Fruit fly (Drosophila melanogaster): ENCODE measurements around the gene in.

in gene

DNA sequence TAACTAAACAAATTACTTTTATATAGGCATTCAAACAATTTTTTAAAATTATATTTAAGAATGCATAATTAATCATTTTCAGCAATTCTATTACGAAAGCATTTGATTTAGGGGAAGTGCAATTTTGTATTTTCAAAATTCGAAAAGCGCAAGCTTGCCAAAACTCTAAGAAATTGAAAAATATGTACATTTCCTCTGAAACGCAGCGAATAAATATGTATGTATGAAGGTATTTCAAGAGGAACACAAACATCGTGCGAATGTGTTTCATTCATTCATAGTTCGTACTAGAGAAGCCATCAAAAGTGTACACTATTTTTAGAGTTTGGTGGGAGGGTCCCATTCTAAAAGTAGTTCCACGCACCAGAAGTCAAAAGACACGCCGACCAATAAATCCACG, 3.0 kb downstream of the in start, which contains the start of gene CG13247:
Gene CG13247, plus strand, starts transcription at position 301 of the 400 bp plus-strand sequence.
- no peak for TF ChIP-seq svp (GFP tag)
- TF ChIP-seq Sox15 (GFP tag; optimal IDR thresholded peaks at IDR 0.05), result no peak
- TF ChIP-seq fkh (GFP tag; optimal IDR thresholded peaks at IDR 0.05), result no peak

DNA sequence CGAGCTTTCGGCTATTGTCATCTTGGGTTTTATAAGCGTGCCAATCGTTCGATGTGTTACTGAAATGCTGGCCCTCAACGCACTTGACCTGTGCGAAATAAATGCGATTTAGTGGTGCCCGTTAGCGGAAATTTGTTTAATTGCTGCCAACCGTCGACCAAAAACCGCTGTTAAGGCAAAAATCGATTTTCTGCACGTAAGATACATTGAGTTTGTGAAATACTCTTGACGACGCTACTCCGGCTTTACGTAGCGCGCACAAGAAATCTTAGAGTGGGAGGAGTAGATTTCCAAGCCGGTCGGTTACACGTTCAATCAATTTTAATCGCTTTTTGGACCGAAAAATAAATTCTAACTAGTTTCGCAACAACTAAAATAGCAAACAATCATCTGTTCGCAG, 8.5 kb downstream of the in start:
- TF ChIP-seq Ets21C (GFP tag; optimal IDR thresholded peaks at IDR 0.05) (no peak), CG6854 (GFP tag; optimal IDR thresholded peaks at IDR 0.05) (no peak), achi (GFP tag; optimal IDR thresholded peaks at IDR 0.05) (no peak), CG11294 (GFP tag; IDR thresholded peaks at IDR 0.05) (no peak)

DNA sequence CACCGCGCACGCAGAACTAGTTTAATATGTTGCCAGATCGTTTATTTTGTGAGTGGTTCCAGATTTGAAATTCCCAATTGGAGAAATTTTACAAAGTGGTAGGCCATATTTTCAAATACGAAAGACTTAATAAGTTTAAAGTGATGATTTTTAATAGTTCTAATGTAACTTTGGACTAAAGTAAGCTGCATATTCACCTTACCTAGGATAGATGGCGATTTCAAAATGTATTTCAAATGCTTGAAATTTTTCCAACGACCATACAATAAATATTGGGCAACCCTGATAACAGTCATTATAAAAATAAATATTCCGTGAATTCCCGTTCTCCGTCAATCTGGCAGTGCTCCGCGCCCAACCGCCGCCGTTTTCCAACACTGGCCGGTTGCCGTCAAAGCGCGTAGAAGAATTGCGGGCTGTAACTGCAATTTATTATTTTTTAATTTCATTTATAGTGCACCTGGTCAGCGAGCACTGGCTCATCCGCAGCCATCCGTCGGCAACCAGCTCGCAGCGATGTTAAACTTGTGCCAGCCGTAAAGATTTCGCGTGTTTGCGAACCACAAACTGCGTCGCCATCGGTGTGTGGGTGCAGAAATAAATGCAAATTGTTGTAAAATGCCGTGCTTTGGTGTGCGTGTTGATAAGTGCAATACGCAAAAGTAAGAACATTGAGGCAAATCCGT, 9.0 kb downstream of the in start, which contains the start of the genes Ide and RhoBTB:
Gene Ide, minus strand, starts transcription at position 19 of the 686 bp plus-strand sequence.
Gene RhoBTB, plus strand, starts transcription at position 365 of the 686 bp plus-strand sequence.
- TF ChIP-seq topi (GFP tag; optimal IDR thresholded peaks at IDR 0.05), result peak; percentile 79
- TF ChIP-seq CG6792 (GFP tag; optimal IDR thresholded peaks at IDR 0.05), result peak; percentile 75
- peak; percentile 73 for TF ChIP-seq CG4318 (GFP tag; optimal IDR thresholded peaks at IDR 0.05)
- peak; percentile 86 for TF ChIP-seq CG10631 (GFP tag; optimal IDR thresholded peaks at IDR 0.05)
- no peak for TF ChIP-seq CG6854 (GFP tag; optimal IDR thresholded peaks at IDR 0.05)
- TF ChIP-seq CG7368 (GFP tag; optimal IDR thresholded peaks at IDR 0.05), result peak; percentile 55
- TF ChIP-seq Hr38 (GFP tag; optimal IDR thresholded peaks at IDR 0.05), result peak; percentile 28
- TF ChIP-seq Hr39 (GFP tag; optimal IDR thresholded peaks at IDR 0.05), result peak; percentile 93
- peak; percentile 80 for TF ChIP-seq esn (GFP tag; optimal IDR thresholded peaks at IDR 0.05)
- TF ChIP-seq CG32006 (GFP tag; optimal IDR thresholded peaks at IDR 0.05), result peak; percentile 84
- TF ChIP-seq eg (GFP tag; IDR thresholded peaks at IDR 0.05), result peak; percentile 82
- peak; percentile 89 for TF ChIP-seq Ets21C (GFP tag; optimal IDR thresholded peaks at IDR 0.05)
- TF ChIP-seq Eip93F (GFP tag; optimal IDR thresholded peaks at IDR 0.05), result no peak
- TF ChIP-seq Smox (GFP tag; optimal IDR thresholded peaks at IDR 0.05), result no peak
- TF ChIP-seq pdm3 (GFP tag; optimal IDR thresholded peaks at IDR 0.05), result no peak
- peak; percentile 59; the same call in 1 of the 3 replicates for TF ChIP-seq CG6163 (GFP tag; IDR thresholded peaks at IDR 0.05)
- TF ChIP-seq dsx (GFP tag; optimal IDR thresholded peaks at IDR 0.05; ENCODE audit: poor library complexity, severe bottlenecking), result peak; percentile 53
- TF ChIP-seq Eip75B (GFP tag; optimal IDR thresholded peaks at IDR 0.05), result peak; percentile 77
- no peak for TF ChIP-seq CG9139 (GFP tag; optimal IDR thresholded peaks at IDR 0.05)
- peak; percentile 90 for TF ChIP-seq cyc (GFP tag; optimal IDR thresholded peaks at IDR 0.05)
- TF ChIP-seq lz (GFP tag; optimal IDR thresholded peaks at IDR 0.05), result peak; percentile 92
- TF ChIP-seq CG10669 (GFP tag; optimal IDR thresholded peaks at IDR 0.05), result peak; percentile 96
- TF ChIP-seq svp (GFP tag), result no peak
- no peak for TF ChIP-seq CG16779 (tag; optimal IDR thresholded peaks at IDR 0.05)
- peak; percentile 58 for TF ChIP-seq CG1621 (tag; optimal IDR thresholded peaks at IDR 0.05)
- TF ChIP-seq CG3919 (GFP tag; optimal IDR thresholded peaks at IDR 0.05), result peak; percentile 76
- peak; percentile 32 for TF ChIP-seq spab (GFP tag; optimal IDR thresholded peaks at IDR 0.05)
- TF ChIP-seq Hr4 (GFP tag; optimal IDR thresholded peaks at IDR 0.05), result peak; percentile 88
- TF ChIP-seq fd59A (GFP tag; optimal IDR thresholded peaks at IDR 0.05), result peak; percentile 59
- peak; percentile 41 for TF ChIP-seq net (GFP tag; optimal IDR thresholded peaks at IDR 0.05)
- peak; percentile 87 for TF ChIP-seq OdsH (GFP tag; optimal IDR thresholded peaks at IDR 0.05)
- peak; percentile 86 for TF ChIP-seq achi (GFP tag; optimal IDR thresholded peaks at IDR 0.05)
- no peak for TF ChIP-seq vri (GFP tag; optimal IDR thresholded peaks at IDR 0.05)
- TF ChIP-seq Met (GFP tag; optimal IDR thresholded peaks at IDR 0.05), result no peak
- no peak for TF ChIP-seq Sox102F (GFP tag; optimal IDR thresholded peaks at IDR 0.05)
- peak; percentile 51 for TF ChIP-seq dac (GFP tag; optimal IDR thresholded peaks at IDR 0.05)
- TF ChIP-seq CG34406 (GFP tag; optimal IDR thresholded peaks at IDR 0.05), result peak; percentile 69
- no peak for TF ChIP-seq Sox14 (GFP tag; optimal IDR thresholded peaks at IDR 0.05)
- no peak for TF ChIP-seq CG15336 (GFP tag; IDR thresholded peaks at IDR 0.05)
- peak; percentile 88 for TF ChIP-seq acj6 (GFP tag; optimal IDR thresholded peaks at IDR 0.05)
- peak; percentile 42; the same call in 1 of the 3 replicates for TF ChIP-seq CG8119 (GFP tag; IDR thresholded peaks at IDR 0.05)
- TF ChIP-seq CG6808 (GFP tag; optimal IDR thresholded peaks at IDR 0.05), result no peak
- TF ChIP-seq Gug (GFP tag; IDR thresholded peaks at IDR 0.05), result peak; percentile 81
- TF ChIP-seq CG31627 (GFP tag; optimal IDR thresholded peaks at IDR 0.05), result peak; percentile 94

Measured in whole organism, prepupa.